Worm (Caenorhabditis elegans) whole organism, late embryonic: Measurements from ENCODE around the gene fbxa-96.

Source experiments
- madf-2 ChIP-seq: sonication (generic microtip); optimal IDR thresholded peaks from 2 replicates; lab custom pipeline; 2017; ENCODE audit warnings: missing genetic modification characterization, missing compliant biosample characterization
- pax-1 ChIP-seq: fragments of 150-350 bp; optimal IDR thresholded peaks from 2 replicates; lab custom pipeline; 2014; ENCODE audit warnings: missing biosample characterization, missing genetic modification characterization

DNA sequence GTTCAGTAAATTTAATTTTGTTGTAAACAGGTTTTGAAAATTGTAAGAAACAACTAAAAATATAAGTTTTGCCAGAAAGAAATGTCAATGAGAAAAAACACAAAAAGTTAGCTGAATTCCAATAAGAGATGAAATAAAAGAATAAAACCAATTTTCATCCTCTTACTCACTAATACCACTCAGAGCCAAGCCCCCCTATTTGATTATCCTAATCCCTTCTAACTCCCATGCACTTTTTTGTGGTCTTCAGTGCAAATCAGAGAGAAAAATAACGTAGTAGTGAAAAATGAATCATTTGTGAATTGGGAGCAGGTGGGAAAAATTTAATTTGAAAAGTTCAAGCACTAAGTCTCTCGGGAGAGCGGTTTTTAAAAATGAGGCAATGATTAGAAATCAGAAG lies 18.9 kb downstream of the fbxa-96 start:
- TF ChIP-seq madf-2 (tag; lab: Kevin White, UChicago) (no peak), pax-1 (tag; lab: Kevin White, UChicago) (no peak)
